Worm (Caenorhabditis elegans): ENCODE results near the gene Y48E1B.17.

DNA sequence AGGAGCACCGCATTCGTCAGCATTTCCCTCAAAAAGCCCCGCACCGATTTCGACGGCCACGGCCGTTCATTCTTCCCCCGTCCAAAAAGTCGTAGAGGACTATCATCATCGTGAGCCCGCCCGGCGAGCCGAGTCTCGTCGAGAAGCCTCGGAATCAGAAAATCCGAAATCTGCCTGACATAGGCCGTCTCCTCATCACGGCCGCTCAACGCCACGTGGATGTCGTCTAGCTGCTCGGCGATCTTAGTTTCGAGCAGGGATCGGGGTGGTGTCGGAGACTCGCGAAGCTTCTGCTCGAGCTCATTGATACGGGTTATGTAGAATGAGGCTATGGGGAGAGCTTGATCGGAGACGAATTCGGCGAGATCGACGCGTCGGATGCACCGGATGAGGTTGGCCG lies 11.8 kb downstream of the Y48E1B.17 start:
- TF ChIP-seq B0310.2 (tag; optimal IDR thresholded peaks at IDR 0.05) (no peak), hnd-1 (tag; optimal IDR thresholded peaks at IDR 0.05) (no peak), ets-7 (tag; optimal IDR thresholded peaks at IDR 0.05) (no peak), ama-1 (optimal IDR thresholded peaks at IDR 0.05) (no peak), tbx-11 (GFP tag; IDR thresholded peaks at IDR 0.05) (no peak), F13C5.2 (tag; optimal IDR thresholded peaks at IDR 0.05) (no peak), pes-1 (GFP tag; IDR thresholded peaks at IDR 0.05) (no peak), aly-1 (tag; optimal IDR thresholded peaks at IDR 0.05) (no peak), hmbx-1 (tag; optimal IDR thresholded peaks at IDR 0.05) (no peak), tra-4 (tag; optimal IDR thresholded peaks at IDR 0.05) (no peak), flt-1 (GFP tag; IDR thresholded peaks at IDR 0.05) (no peak)
